Worm (Caenorhabditis elegans) whole organism, mixed stage, embryonic: ENCODE measurements around the gene K02G10.15.

Source experiments
- M03D4.4 ChIP-seq: sonication (generic microtip); optimal IDR thresholded peaks from 2 replicates; lab custom pipeline; 2017; ENCODE audit warnings: mild to moderate bottlenecking, missing genetic modification characterization, missing compliant biosample characterization
- bed-3 ChIP-seq: fragments of 200-800 bp; sonication (Bioruptor generic); optimal IDR thresholded peaks from 3 replicates; lab custom pipeline; 2018; ENCODE audit warnings: mild to moderate bottlenecking, missing genetic modification characterization, moderate library complexity, missing compliant biosample characterization
- blmp-1 ChIP-seq: fragments of 150-350 bp; optimal IDR thresholded peaks from 2 replicates; lab custom pipeline; 2014; ENCODE audit warnings: missing biosample characterization, missing genetic modification characterization
- ceh-43 ChIP-seq: fragments of 200-800 bp; sonication (Bioruptor generic); optimal IDR thresholded peaks from 2 replicates; lab custom pipeline; 2018; ENCODE audit warnings: mild to moderate bottlenecking, missing genetic modification characterization, moderate library complexity, missing compliant biosample characterization
- ceh-83 ChIP-seq: fragments of 200-800 bp; sonication (Bioruptor generic); optimal IDR thresholded peaks from 2 replicates; lab custom pipeline; 2018; ENCODE audit warnings: mild to moderate bottlenecking, missing genetic modification characterization, missing compliant biosample characterization
- ces-1 ChIP-seq: fragments of 150-350 bp; optimal IDR thresholded peaks from 2 replicates; lab custom pipeline; 2014; ENCODE audit warnings: missing biosample characterization, missing genetic modification reagents, missing genetic modification characterization
- drap-1 ChIP-seq: fragments of 200-800 bp; sonication (Bioruptor generic); optimal IDR thresholded peaks from 3 replicates; lab custom pipeline; 2018; ENCODE audit warnings: mild to moderate bottlenecking, missing genetic modification characterization, missing compliant biosample characterization
- elt-1 ChIP-seq: sonication (generic microtip); optimal IDR thresholded peaks from 2 replicates; lab custom pipeline; 2017; ENCODE audit warnings: missing genetic modification characterization, mild to moderate bottlenecking, missing compliant biosample characterization, antibody characterized with exemption, moderate library complexity, borderline replicate concordance; ENCODE audit not compliant: insufficient read depth
- elt-3 ChIP-seq: fragments of 150-350 bp; optimal IDR thresholded peaks from 2 replicates; lab custom pipeline; 2014; ENCODE audit warnings: missing biosample characterization, missing genetic modification characterization
- flh-1 ChIP-seq: fragments of 200-800 bp; sonication (Bioruptor generic); optimal IDR thresholded peaks from 2 replicates; lab custom pipeline; 2018; ENCODE audit warnings: mild to moderate bottlenecking, missing genetic modification characterization, moderate library complexity, missing compliant biosample characterization
- ham-2 ChIP-seq: fragments of 200-800 bp; sonication (Bioruptor generic); optimal IDR thresholded peaks from 2 replicates; lab custom pipeline; 2018; ENCODE audit warnings: mild to moderate bottlenecking, missing genetic modification characterization, missing compliant biosample characterization
- hlh-1 ChIP-seq: fragments of 150-350 bp; optimal IDR thresholded peaks from 2 replicates; lab custom pipeline; 2014; ENCODE audit warnings: missing biosample characterization, missing genetic modification reagents, missing genetic modification characterization
- lin-32 ChIP-seq: fragments of 200-800 bp; sonication (Bioruptor generic); optimal IDR thresholded peaks from 2 replicates; lab custom pipeline; 2018; ENCODE audit warnings: mild to moderate bottlenecking, missing genetic modification characterization, missing compliant biosample characterization
- mab-5 ChIP-seq: fragments of 150-350 bp; optimal IDR thresholded peaks from 2 replicates; lab custom pipeline; 2014; ENCODE audit warnings: missing biosample characterization, missing genetic modification characterization
- mep-1 ChIP-seq: fragments of 150-350 bp; optimal IDR thresholded peaks from 2 replicates; lab custom pipeline; 2017; ENCODE audit warnings: missing biosample characterization, missing genetic modification reagents, missing genetic modification characterization, inconsistent platforms
- mls-2 ChIP-seq: sonication (generic microtip); optimal IDR thresholded peaks from 2 replicates; lab custom pipeline; 2016; ENCODE audit warnings: mild to moderate bottlenecking, missing genetic modification characterization, moderate library complexity, missing compliant biosample characterization
- nhr-12 ChIP-seq: fragments of 150-350 bp; optimal IDR thresholded peaks from 2 replicates; lab custom pipeline; 2014; ENCODE audit warnings: missing biosample characterization, missing genetic modification characterization
- nhr-2 ChIP-seq: fragments of 150-350 bp; optimal IDR thresholded peaks from 2 replicates; lab custom pipeline; 2014; ENCODE audit warnings: missing biosample characterization, missing genetic modification characterization
- nhr-237 ChIP-seq: fragments of 150-350 bp; optimal IDR thresholded peaks from 2 replicates; lab custom pipeline; 2014; ENCODE audit warnings: missing biosample characterization, missing genetic modification characterization
- nhr-28 ChIP-seq: fragments of 150-350 bp; optimal IDR thresholded peaks from 2 replicates; lab custom pipeline; 2014; ENCODE audit warnings: missing biosample characterization, missing genetic modification characterization
- nhr-76 ChIP-seq: sonication (generic microtip); optimal IDR thresholded peaks from 2 replicates; lab custom pipeline; 2017; ENCODE audit warnings: missing biosample characterization, missing genetic modification characterization
- pha-4 ChIP-seq: fragments of 150-350 bp; optimal IDR thresholded peaks from 2 replicates; lab custom pipeline; 2018; ENCODE audit warnings: missing biosample characterization, missing genetic modification reagents, missing genetic modification characterization
- sem-2 ChIP-seq: fragments of 200-800 bp; sonication (Bioruptor generic); optimal IDR thresholded peaks from 2 replicates; lab custom pipeline; 2018; ENCODE audit warnings: mild to moderate bottlenecking, missing genetic modification characterization, missing compliant biosample characterization
- snpc-4 ChIP-seq: fragments of 150-350 bp; optimal IDR thresholded peaks from 2 replicates; lab custom pipeline; 2014; ENCODE audit warnings: missing biosample characterization, missing genetic modification characterization
- sptf-1 ChIP-seq: sonication (generic microtip); optimal IDR thresholded peaks from 2 replicates; lab custom pipeline; 2017; ENCODE audit warnings: mild to moderate bottlenecking, missing genetic modification characterization, moderate library complexity, missing compliant biosample characterization
- tbx-8 ChIP-seq: fragments of 200-800 bp; sonication (Bioruptor generic); optimal IDR thresholded peaks from 2 replicates; lab custom pipeline; 2018; ENCODE audit warnings: mild to moderate bottlenecking, missing genetic modification characterization, moderate library complexity, missing compliant biosample characterization
- unc-120 ChIP-seq: sonication (generic microtip); optimal IDR thresholded peaks from 2 replicates; lab custom pipeline; 2017; ENCODE audit warnings: missing genetic modification characterization, missing compliant biosample characterization; ENCODE audit not compliant: poor library complexity, severe bottlenecking
- unc-39 ChIP-seq: fragments of 150-350 bp; optimal IDR thresholded peaks from 2 replicates; lab custom pipeline; 2014; ENCODE audit warnings: missing biosample characterization, missing genetic modification characterization
- unc-62 ChIP-seq: fragments of 150-350 bp; optimal IDR thresholded peaks from 2 replicates; lab custom pipeline; 2014; ENCODE audit warnings: missing biosample characterization, missing genetic modification reagents, missing genetic modification characterization
- zip-8 ChIP-seq: fragments of 150-350 bp; optimal IDR thresholded peaks from 2 replicates; lab custom pipeline; 2014; ENCODE audit warnings: missing biosample characterization, missing genetic modification characterization
- ztf-11 ChIP-seq: fragments of 150-350 bp; optimal IDR thresholded peaks from 2 replicates; lab custom pipeline; 2014; ENCODE audit warnings: missing biosample characterization, missing genetic modification characterization

The K02G10.15 gene

DNA sequence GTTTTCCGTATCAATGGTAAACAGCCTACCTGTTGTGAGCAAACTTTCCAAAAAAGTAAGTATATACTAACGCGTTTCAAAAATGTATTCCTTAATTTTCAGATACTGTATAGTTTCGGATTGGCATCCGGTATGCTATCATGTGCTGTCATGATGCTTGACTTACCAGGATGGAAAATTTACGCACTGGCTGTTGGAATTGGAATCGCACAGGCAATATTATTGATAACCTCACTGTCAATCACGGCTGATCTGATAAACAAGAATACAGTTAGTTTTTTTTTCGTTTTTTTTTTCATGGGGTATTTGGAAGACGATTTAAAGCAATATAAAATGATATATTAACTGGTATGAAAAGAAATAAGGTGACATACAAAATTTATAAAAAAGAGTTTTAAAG, 10.7 kb downstream of the K02G10.15 start:
- TF ChIP-seq ces-1 (GFP tag; lab: Kevin White, UChicago) (no peak), drap-1 (no peak)

DNA sequence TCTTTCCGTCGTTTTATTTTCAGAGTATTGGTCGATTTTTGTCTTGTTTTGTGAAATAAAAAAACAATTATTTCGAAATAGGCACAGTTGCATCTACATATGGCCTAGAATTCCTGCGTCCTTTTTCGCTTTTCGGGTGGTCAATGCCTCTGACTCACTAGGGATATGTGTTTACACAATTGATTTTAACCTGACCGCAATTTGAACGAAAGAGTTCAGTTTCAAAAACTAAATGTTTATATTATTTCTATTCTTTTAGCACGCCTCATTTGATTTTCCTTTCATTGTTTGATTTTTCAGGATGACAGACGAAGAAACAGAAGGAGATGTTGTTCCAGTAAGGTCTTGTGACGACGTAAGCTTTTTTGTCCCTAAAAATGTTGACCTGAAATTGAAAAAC, 14.7 kb downstream of the K02G10.15 start, which contains the start of gene mfsd-12:
TSS of gene mfsd-12 (plus strand) at position 301 of the 400 bp plus-strand sequence.
- TF ChIP-seq ces-1 (GFP tag; lab: Kevin White, UChicago) = no peak
- TF ChIP-seq bed-3 = no peak
- TF ChIP-seq ceh-83 (GFP tag; lab: Kevin White, UChicago) = no peak
- TF ChIP-seq pha-4 = no peak
- no peak for TF ChIP-seq nhr-237 (tag; lab: Kevin White, UChicago)
- TF ChIP-seq ceh-43 (GFP tag; lab: Kevin White, UChicago) = no peak
- TF ChIP-seq flh-1 (GFP tag; lab: Kevin White, UChicago) = no peak
- TF ChIP-seq, all 35 proteins: peak for 0

DNA sequence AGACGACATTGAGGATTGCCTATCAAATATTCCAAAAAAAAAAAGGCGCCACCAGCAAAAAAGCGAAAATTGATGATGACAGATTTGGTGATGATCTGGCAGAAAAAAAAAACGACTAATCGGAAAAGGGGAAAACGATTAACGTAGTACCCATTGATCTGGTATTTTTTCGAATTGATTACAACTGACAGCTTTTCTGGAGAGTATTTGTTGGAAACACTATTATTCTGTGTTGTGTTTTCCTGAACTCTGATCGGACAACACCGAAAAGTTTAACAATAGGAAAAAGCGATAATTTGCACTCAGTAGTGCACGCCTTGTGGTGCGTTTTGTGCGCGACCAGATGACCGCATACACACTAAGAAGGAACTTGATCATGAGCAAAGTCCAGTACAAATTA, 17.9 kb downstream of the K02G10.15 start:
- no peak for TF ChIP-seq elt-1 (tag; lab: Kevin White, UChicago)
- no peak for TF ChIP-seq nhr-28
- TF ChIP-seq hlh-1 (tag; lab: Kevin White, UChicago) = no peak
- no peak for TF ChIP-seq mls-2 (tag; lab: Kevin White, UChicago)
- TF ChIP-seq tbx-8 (GFP tag; lab: Kevin White, UChicago) = no peak
- TF ChIP-seq M03D4.4 = no peak
- no peak for TF ChIP-seq nhr-12 (tag; lab: Kevin White, UChicago)
- no peak for TF ChIP-seq bed-3
- TF ChIP-seq snpc-4 = no peak
- TF ChIP-seq mab-5 = no peak
- TF ChIP-seq sem-2 = no peak

DNA sequence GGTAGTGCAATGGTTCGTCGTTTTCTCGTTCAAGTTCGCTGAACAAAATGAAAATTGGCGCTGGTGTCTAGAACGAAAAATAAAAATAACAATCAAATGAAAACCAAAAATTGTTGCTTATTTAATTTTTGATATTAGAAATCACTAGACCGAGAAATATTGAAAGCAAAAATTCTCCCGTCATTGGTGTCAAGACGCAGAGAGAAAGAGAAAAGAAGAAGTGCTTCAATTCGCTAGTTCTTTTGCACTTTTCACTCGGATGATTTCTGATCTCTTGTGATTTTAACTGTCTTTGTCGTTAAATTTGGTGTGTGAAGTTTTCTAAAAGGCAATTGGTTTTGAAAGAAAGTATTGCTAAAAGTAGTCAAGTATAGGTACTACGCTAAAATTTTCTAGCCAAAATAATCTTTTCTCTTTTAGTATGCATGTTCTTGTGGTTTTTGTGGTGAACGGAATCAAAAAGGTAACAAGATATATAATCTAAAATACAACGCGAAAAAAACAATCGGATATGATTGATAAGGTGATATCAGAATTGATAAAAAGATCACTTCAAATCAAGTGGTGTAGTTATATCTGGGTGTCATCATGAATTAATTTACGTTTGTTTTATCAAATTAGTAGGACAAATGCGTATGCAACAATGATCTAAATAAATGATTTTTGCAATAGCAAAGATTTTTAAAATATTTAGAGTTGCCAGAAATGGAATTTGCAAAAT, 19.4 kb downstream of the K02G10.15 start:
- no peak for TF ChIP-seq elt-1 (tag; lab: Kevin White, UChicago)
- TF ChIP-seq elt-3 = peak; percentile 14
- TF ChIP-seq nhr-28 = no peak
- no peak for TF ChIP-seq nhr-2 (tag; lab: Kevin White, UChicago)
- TF ChIP-seq pha-4 = no peak
- TF ChIP-seq, all 35 proteins: peak for 1

- TF ChIP-seq ham-2 (GFP tag; lab: Kevin White, UChicago) (peak; percentile 46), blmp-1 (peak; percentile 64), unc-39 (tag; lab: Kevin White, UChicago) (no peak), tbx-8 (GFP tag; lab: Kevin White, UChicago) (no peak), pha-4 (peak; percentile 62), mep-1 (tag; lab: Kevin White, UChicago) (peak; percentile 21), unc-120 (peak; percentile 51), unc-62 (peak; percentile 12), elt-3 (peak; percentile 67), nhr-237 (tag; lab: Kevin White, UChicago) (peak; percentile 36), lin-32 (no peak)
Observed at ce11 chrX:4662293-4662825, 20.2 kb downstream of the K02G10.15 start.

DNA sequence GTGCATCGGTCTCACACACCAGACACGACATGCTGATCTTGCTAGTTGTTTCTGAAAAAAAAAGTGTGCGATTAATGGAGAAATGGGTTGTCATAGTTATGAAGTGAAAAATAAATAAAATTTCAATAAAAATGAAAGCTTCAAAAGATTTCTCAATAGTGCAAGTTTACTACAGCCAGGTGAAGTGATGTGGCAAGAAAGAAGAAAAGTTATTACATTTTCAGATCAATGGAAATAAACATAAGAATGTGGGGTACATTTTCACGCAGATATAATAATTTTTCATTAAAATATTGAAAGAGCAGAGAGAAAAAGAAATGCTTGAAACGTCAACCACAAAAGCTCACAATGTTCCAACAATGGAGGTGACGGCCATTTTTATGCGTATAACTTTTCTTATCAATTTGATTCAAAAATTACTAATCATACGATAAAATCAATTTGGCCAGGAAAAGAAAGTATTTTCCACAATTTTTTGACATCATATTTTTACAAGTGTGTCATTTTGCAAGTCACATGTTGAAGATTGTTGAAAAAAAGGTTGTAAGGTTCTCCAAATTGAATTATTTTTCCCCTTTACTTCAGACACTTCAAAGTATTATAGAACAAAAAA, 22.1 kb downstream of the K02G10.15 start, which contains the start of gene nhr-45:
TSS of gene nhr-45 (minus strand) at position 51 of the 613 bp plus-strand sequence.
- TF ChIP-seq sptf-1 (tag; lab: Kevin White, UChicago) = no peak
- no peak for TF ChIP-seq zip-8 (tag; lab: Kevin White, UChicago)
- TF ChIP-seq bed-3 = no peak
- no peak for TF ChIP-seq drap-1
- no peak for TF ChIP-seq tbx-8 (GFP tag; lab: Kevin White, UChicago)
- no peak for TF ChIP-seq nhr-12 (tag; lab: Kevin White, UChicago)
- TF ChIP-seq nhr-237 (tag; lab: Kevin White, UChicago) = no peak
- no peak for TF ChIP-seq nhr-76 (tag; lab: Kevin White, UChicago)
- TF ChIP-seq ztf-11 = no peak
- TF ChIP-seq hlh-1 (tag; lab: Kevin White, UChicago) = no peak
